Worm (Caenorhabditis elegans): ENCODE measurements around the gene C06B8.7.

Gene C06B8.7

ce11 chrV:15515365-15515764 lies 16.8 kb downstream of the C06B8.7 start (continued):
- TF ChIP-seq snpc-4 (GFP tag; optimal IDR thresholded peaks at IDR 0.05): no peak
- peak in 1 of 4 experiments; percentile 45 for TF ChIP-seq snpc-4 (tag; optimal IDR thresholded peaks at IDR 0.05)

ce11 chrV:15516476-15516875 lies 17.9 kb downstream of the C06B8.7 start:
- TF ChIP-seq tbp1 (GFP tag; optimal IDR thresholded peaks at IDR 0.05): peak; percentile 71
- TF ChIP-seq nfyb-1 (GFP tag; IDR thresholded peaks at IDR 0.05): no peak
- no peak for TF ChIP-seq madf-6 (GFP tag; IDR thresholded peaks at IDR 0.05)
- peak; percentile 11 for TF ChIP-seq B0261.1 (tag; optimal IDR thresholded peaks at IDR 0.05)
- TF ChIP-seq F49E8.2 (tag; optimal IDR thresholded peaks at IDR 0.05; ENCODE audit: insufficient read depth): no peak
- no peak for TF ChIP-seq rpc-1 (optimal IDR thresholded peaks at IDR 0.05)
- TF ChIP-seq rpc-1 (tag; optimal IDR thresholded peaks at IDR 0.05): peak; percentile 53

- TF ChIP-seq C06A6.2 (GFP tag; conservative IDR thresholded peaks at IDR 0.05) (no peak), let-607 (tag; optimal IDR thresholded peaks at IDR 0.05) (no peak), mcd-1 (GFP tag; IDR thresholded peaks at IDR 0.05) (no peak), attf-3 (GFP tag; conservative IDR thresholded peaks at IDR 0.05) (no peak), B0035.1 (tag; optimal IDR thresholded peaks at IDR 0.05) (no peak), madf-6 (GFP tag; IDR thresholded peaks at IDR 0.05) (no peak), tlf-1 (GFP tag; optimal IDR thresholded peaks at IDR 0.05) (no peak), C17E4.6 (GFP tag; IDR thresholded peaks at IDR 0.05) (no peak)
These were observed 18.9 kb downstream of the C06B8.7 start, which contains the start of gene F21A3.3 for ce11 chrV:15517413-15517812. Gene F21A3.3, plus strand, starts transcription at chrV:15517713.

- TF ChIP-seq chd-7 (tag; optimal IDR thresholded peaks at IDR 0.05): no peak
- TF ChIP-seq lin-26 (GFP tag; IDR thresholded peaks at IDR 0.05): no peak
- TF ChIP-seq ceh-58 (GFP tag; IDR thresholded peaks at IDR 0.05): no peak
- no peak for TF ChIP-seq T26A5.8 (tag; optimal IDR thresholded peaks at IDR 0.05)
- TF ChIP-seq lin-35 (GFP tag; optimal IDR thresholded peaks at IDR 0.05): no peak
- no peak for TF ChIP-seq ztf-22 (GFP tag; optimal IDR thresholded peaks at IDR 0.05)
These were observed 21.3 kb downstream of the C06B8.7 start for ce11 chrV:15519845-15520244.

ce11 chrV:15520398-15520797 lies 21.9 kb downstream of the C06B8.7 start:
- TF ChIP-seq F52B5.7 (tag; optimal IDR thresholded peaks at IDR 0.05) (no peak), atf-7 (tag; optimal IDR thresholded peaks at IDR 0.05) (peak; percentile 15), ceh-100 (GFP tag; IDR thresholded peaks at IDR 0.05) (no peak), bed-1 (GFP tag; IDR thresholded peaks at IDR 0.05) (no peak)

ce11 chrV:15521920-15522319 lies 23.4 kb downstream of the C06B8.7 start, which contains the start of gene lgc-31:
Gene lgc-31, minus strand, starts transcription at chrV:15522020.
- TF ChIP-seq ceh-91 (GFP tag; IDR thresholded peaks at IDR 0.05) (no peak), ztf-6 (GFP tag; IDR thresholded peaks at IDR 0.05) (no peak), pha-4 (tag; optimal IDR thresholded peaks at IDR 0.05) (no peak), let-607 (tag; optimal IDR thresholded peaks at IDR 0.05) (no peak), athp-1 (tag; optimal IDR thresholded peaks at IDR 0.05) (no peak), gei-17 (GFP tag; optimal IDR thresholded peaks at IDR 0.05) (no peak), snpc-3.4 (tag; optimal IDR thresholded peaks at IDR 0.05) (no peak), sptf-2 (GFP tag; optimal IDR thresholded peaks at IDR 0.05) (no peak), D2030.7 (GFP tag; IDR thresholded peaks at IDR 0.05) (no peak), xnd-1 (tag; optimal IDR thresholded peaks at IDR 0.05) (no peak), Y79H2A.3 (GFP tag; conservative IDR thresholded peaks at IDR 0.05) (no peak), ccch-3 (GFP tag; optimal IDR thresholded peaks at IDR 0.05) (no peak), ceh-40 (GFP tag; IDR thresholded peaks at IDR 0.05) (no peak), C17E4.6 (GFP tag; IDR thresholded peaks at IDR 0.05) (no peak), Y53F4B.3 (GFP tag; IDR thresholded peaks at IDR 0.05) (no peak)
